Worm (Caenorhabditis elegans) whole organism, early embryonic: ENCODE data around the gene glb-5.

Experiments
- B0310.2 ChIP-seq: sonication (generic microtip); optimal IDR thresholded peaks from 2 replicates; lab custom pipeline; 2016; ENCODE audit warnings: mild to moderate bottlenecking, missing genetic modification characterization, missing compliant biosample characterization
- F13C5.2 ChIP-seq: sonication (generic microtip); optimal IDR thresholded peaks from 2 replicates; lab custom pipeline; 2017; ENCODE audit warnings: mild to moderate bottlenecking, missing genetic modification characterization, inconsistent platforms, missing compliant biosample characterization
- ama-1 ChIP-seq: fragments of 150-350 bp; optimal IDR thresholded peaks from 2 replicates; lab custom pipeline; 2014
- ceh-36 ChIP-seq: sonication (generic microtip); optimal IDR thresholded peaks from 2 replicates; lab custom pipeline; 2016; ENCODE audit warnings: missing genetic modification characterization, inconsistent platforms, missing compliant biosample characterization
- ets-7 ChIP-seq: sonication (generic microtip); optimal IDR thresholded peaks from 2 replicates; lab custom pipeline; 2016; ENCODE audit warnings: missing genotype, missing genetic modification characterization, missing compliant biosample characterization
- flt-1 ChIP-seq: fragments of 200-800 bp; sonication (Bioruptor generic); IDR thresholded peaks from 2 replicates; pipeline ENCODE4 v1.3.6; 2022; ENCODE audit warnings: missing genetic modification characterization, missing compliant biosample characterization
- hmbx-1 ChIP-seq: sonication (generic microtip); optimal IDR thresholded peaks from 2 replicates; lab custom pipeline; 2016; ENCODE audit warnings: mild to moderate bottlenecking, missing genetic modification characterization, missing compliant biosample characterization
- hnd-1 ChIP-seq: sonication (generic microtip); optimal IDR thresholded peaks from 2 replicates; lab custom pipeline; 2016; ENCODE audit warnings: missing genetic modification characterization, missing compliant biosample characterization
- pes-1 ChIP-seq: fragments of 200-800 bp; sonication (Bioruptor generic); IDR thresholded peaks from 2 replicates; pipeline ENCODE4 v1.3.6; 2022; ENCODE audit warnings: missing genetic modification reagents, missing genetic modification characterization, missing compliant biosample characterization
- scrt-1 ChIP-seq: fragments of 200-800 bp; sonication (Bioruptor generic); IDR thresholded peaks from 2 replicates; pipeline ENCODE4 v1.3.6; 2022; ENCODE audit warnings: missing genetic modification characterization, missing compliant biosample characterization
- tbx-37 ChIP-seq: fragments of 200-800 bp; sonication (Bioruptor generic); conservative IDR thresholded peaks from 2 replicates; pipeline ENCODE4 v1.3.6; 2022; ENCODE audit warnings: missing genetic modification reagents, missing genetic modification characterization, missing compliant biosample characterization

ce11 chrV:5579666-5580065, 21.0 kb downstream of the glb-5 start:
- TF ChIP-seq ama-1 (lab: Kevin White, UChicago) (no peak), B0310.2 (no peak), hmbx-1 (tag; lab: Kevin White, UChicago) (no peak), tbx-37 (GFP tag; lab: Robert Waterston, UW) (no peak), F13C5.2 (tag; lab: Kevin White, UChicago) (no peak), hnd-1 (tag; lab: Kevin White, UChicago) (no peak), scrt-1 (GFP tag; lab: Robert Waterston, UW) (no peak), flt-1 (no peak), ceh-36 (tag; lab: Kevin White, UChicago) (no peak), pes-1 (GFP tag; lab: Robert Waterston, UW) (no peak), ets-7 (tag; lab: Kevin White, UChicago) (no peak)
